Worm (Caenorhabditis elegans) whole organism, L4 larva: ENCODE results near the gene tsen-54.

Experiments used
- F26F4.8 ChIP-seq: fragments of 200-800 bp; sonication (Bioruptor generic); conservative IDR thresholded peaks from 2 replicates; pipeline ENCODE4 v1.3.6; 2022; ENCODE audit warnings: missing genetic modification characterization, missing compliant biosample characterization
- F49E8.2 ChIP-seq: sonication (generic microtip); optimal IDR thresholded peaks from 2 replicates; lab custom pipeline; 2016; ENCODE audit warnings: missing compliant biosample characterization, mild to moderate bottlenecking, missing genetic modification characterization, borderline replicate concordance
- Y105C5A.15 ChIP-seq: fragments of 200-800 bp; sonication (Bioruptor generic); IDR thresholded peaks from 2 replicates; pipeline ENCODE4 v1.3.6; 2022; ENCODE audit warnings: missing genetic modification characterization, missing compliant biosample characterization
- Y48G9A.11 ChIP-seq: fragments of 200-800 bp; sonication (Bioruptor generic); IDR thresholded peaks from 2 replicates; pipeline ENCODE4 v1.3.6; 2022; ENCODE audit warnings: missing genetic modification reagents, missing genetic modification characterization, missing compliant biosample characterization
- Y5F2A.4 ChIP-seq: fragments of 200-800 bp; sonication (Bioruptor generic); optimal IDR thresholded peaks from 2 replicates; lab custom pipeline; 2018; ENCODE audit warnings: mild to moderate bottlenecking, missing genetic modification characterization, missing compliant biosample characterization
- aha-1 ChIP-seq: fragments of 150-350 bp; peaks from one replicate; lab custom pipeline; 2014; ENCODE audit warnings: missing biosample characterization, missing genetic modification characterization
- ceh-20 ChIP-seq: fragments of 200-800 bp; sonication (Bioruptor generic); IDR thresholded peaks from 2 replicates; pipeline ENCODE4 v1.3.6; 2022; ENCODE audit warnings: missing genetic modification reagents, missing genetic modification characterization, missing compliant biosample characterization
- ceh-32 ChIP-seq: sonication (generic microtip); optimal IDR thresholded peaks from 2 replicates; lab custom pipeline; 2016; ENCODE audit warnings: mild to moderate bottlenecking, missing genetic modification characterization, missing compliant biosample characterization; ENCODE audit not compliant: poor library complexity
- ctbp-1 ChIP-seq: fragments of 200-800 bp; sonication (Bioruptor generic); IDR thresholded peaks from 2 replicates; pipeline ENCODE4 v1.3.6; 2022; ENCODE audit warnings: missing genetic modification reagents, missing genetic modification characterization, missing compliant biosample characterization
- daf-12 ChIP-seq: fragments of 150-350 bp; optimal IDR thresholded peaks from 2 replicates; lab custom pipeline; 2014; ENCODE audit warnings: missing biosample characterization, missing genetic modification reagents, missing genetic modification characterization
- daf-8 ChIP-seq: fragments of 200-800 bp; sonication (Bioruptor generic); IDR thresholded peaks from 2 replicates; pipeline ENCODE4 v1.3.6; 2022; ENCODE audit warnings: missing genetic modification characterization, missing compliant biosample characterization
- dmd-6 ChIP-seq: fragments of 200-800 bp; sonication (Bioruptor generic); IDR thresholded peaks from 2 replicates; pipeline ENCODE4 v1.3.6; 2022; ENCODE audit warnings: missing genetic modification reagents, missing genetic modification characterization, missing compliant biosample characterization
- dmd-8 ChIP-seq: fragments of 200-800 bp; sonication (Bioruptor generic); IDR thresholded peaks from 2 replicates; pipeline ENCODE4 v1.3.6; 2022; ENCODE audit warnings: missing genetic modification characterization, missing compliant biosample characterization
- dmd-9 ChIP-seq: fragments of 200-800 bp; sonication (Bioruptor generic); IDR thresholded peaks from 2 replicates; pipeline ENCODE4 v1.3.6; 2022; ENCODE audit warnings: missing genetic modification reagents, missing genetic modification characterization, missing compliant biosample characterization
- egl-27 ChIP-seq: sonication (generic microtip); optimal IDR thresholded peaks from 3 replicates; lab custom pipeline; 2017; ENCODE audit warnings: missing biosample characterization, missing genetic modification reagents, missing genetic modification characterization
- egl-43 ChIP-seq: fragments of 200-800 bp; sonication (Bioruptor generic); IDR thresholded peaks from 2 replicates; pipeline ENCODE4 v1.3.6; 2022; ENCODE audit warnings: missing genetic modification reagents, missing genetic modification characterization, missing compliant biosample characterization
- hlh-11 ChIP-seq: fragments of 200-800 bp; sonication (Bioruptor generic); optimal IDR thresholded peaks from 2 replicates; lab custom pipeline; 2018; ENCODE audit warnings: mild to moderate bottlenecking, missing genetic modification characterization, missing compliant biosample characterization
- hlh-30 ChIP-seq: sonication (generic microtip); optimal IDR thresholded peaks from 2 replicates; lab custom pipeline; 2017; ENCODE audit warnings: antibody characterized with exemption, mild to moderate bottlenecking, missing genetic modification characterization, missing compliant biosample characterization; ENCODE audit not compliant: insufficient read depth
- hmg-1.1 ChIP-seq: fragments of 200-800 bp; sonication (Bioruptor generic); IDR thresholded peaks from 2 replicates; pipeline ENCODE4 v1.3.6; 2022; ENCODE audit warnings: missing genetic modification reagents, missing genetic modification characterization, missing compliant biosample characterization
- lim-7 ChIP-seq: fragments of 200-800 bp; sonication (Bioruptor generic); IDR thresholded peaks from 2 replicates; pipeline ENCODE4 v1.3.6; 2022; ENCODE audit warnings: missing genetic modification characterization, missing compliant biosample characterization
- lin-15B ChIP-seq: fragments of 150-350 bp; sonication (generic microtip); optimal IDR thresholded peaks from 3 replicates; lab custom pipeline; 2014; ENCODE audit warnings: missing biosample characterization, missing genetic modification characterization
- lir-3 ChIP-seq: sonication (generic microtip); optimal IDR thresholded peaks from 2 replicates; lab custom pipeline; 2016; ENCODE audit warnings: mild to moderate bottlenecking, missing genetic modification characterization, missing compliant biosample characterization
- lsy-2 ChIP-seq, 2 experiments: fragments of 150-350 bp in 1 of 2; sonication (generic microtip) in 1 of 2; optimal IDR thresholded peaks; 2 replicates each; lab custom pipeline; 2014 to 2017; ENCODE audit warnings: missing biosample characterization in 2 of 2, missing genetic modification characterization in 2 of 2
- mdl-1 ChIP-seq, 2 experiments: fragments of 150-350 bp in 1 of 2; sonication (generic microtip) in 1 of 2; optimal IDR thresholded peaks; 2 replicates each; lab custom pipeline; 2014 to 2017; ENCODE audit warnings: missing biosample characterization in 2 of 2, missing genetic modification characterization in 2 of 2
- mdt-29 ChIP-seq: fragments of 200-800 bp; sonication (Bioruptor generic); IDR thresholded peaks from 2 replicates; pipeline ENCODE4 v1.3.6; 2022; ENCODE audit warnings: missing genetic modification reagents, missing genetic modification characterization, missing compliant biosample characterization
- mes-2 ChIP-seq: sonication (generic microtip); optimal IDR thresholded peaks from 2 replicates; lab custom pipeline; 2016; ENCODE audit warnings: missing genotype, mild to moderate bottlenecking, missing genetic modification characterization, missing compliant biosample characterization; ENCODE audit not compliant: poor library complexity, severe bottlenecking
- mxl-3 ChIP-seq: fragments of 200-800 bp; sonication (Bioruptor generic); optimal IDR thresholded peaks from 2 replicates; lab custom pipeline; 2018; ENCODE audit warnings: mild to moderate bottlenecking, missing genetic modification characterization, missing compliant biosample characterization
- nhr-10 ChIP-seq: fragments of 150-350 bp; optimal IDR thresholded peaks from 2 replicates; lab custom pipeline; 2014; ENCODE audit warnings: missing biosample characterization, missing genetic modification characterization
- php-3 ChIP-seq: fragments of 200-800 bp; sonication (Bioruptor generic); IDR thresholded peaks from 2 replicates; pipeline ENCODE4 v1.3.6; 2022; ENCODE audit warnings: missing genetic modification reagents, missing genetic modification characterization, missing compliant biosample characterization
- pqm-1 ChIP-seq: sonication (generic microtip); optimal IDR thresholded peaks from 2 replicates; lab custom pipeline; 2017; ENCODE audit warnings: missing biosample characterization, missing genetic modification characterization
- rbr-2 ChIP-seq: sonication (generic microtip); optimal IDR thresholded peaks from 2 replicates; lab custom pipeline; 2016; ENCODE audit warnings: missing genotype, missing genetic modification characterization, missing compliant biosample characterization
- saeg-2 ChIP-seq: fragments of 200-800 bp; sonication (Bioruptor generic); IDR thresholded peaks from 2 replicates; pipeline ENCODE4 v1.3.6; 2022; ENCODE audit warnings: missing genetic modification reagents, missing genetic modification characterization, missing compliant biosample characterization
- set-16 ChIP-seq: fragments of 200-800 bp; sonication (Bioruptor generic); IDR thresholded peaks from 2 replicates; pipeline ENCODE4 v1.3.6; 2022; ENCODE audit warnings: missing genetic modification reagents, missing genetic modification characterization, missing compliant biosample characterization
- snpc-1.2 ChIP-seq: fragments of 200-800 bp; sonication (Bioruptor generic); IDR thresholded peaks from 2 replicates; pipeline ENCODE4 v1.3.6; 2022; ENCODE audit warnings: missing genetic modification reagents, missing genetic modification characterization, missing compliant biosample characterization
- snpc-4 ChIP-seq: fragments of 150-350 bp; optimal IDR thresholded peaks from 2 replicates; lab custom pipeline; 2014; ENCODE audit warnings: missing biosample characterization, missing genetic modification characterization
- spr-1 ChIP-seq: sonication (generic microtip); optimal IDR thresholded peaks from 2 replicates; lab custom pipeline; 2016; ENCODE audit warnings: mild to moderate bottlenecking, missing genetic modification characterization, missing compliant biosample characterization
- tag-97 ChIP-seq: fragments of 200-800 bp; sonication (Bioruptor generic); IDR thresholded peaks from 2 replicates; pipeline ENCODE4 v1.3.6; 2022; ENCODE audit warnings: missing genetic modification characterization, missing compliant biosample characterization
- unc-39 ChIP-seq: sonication (generic microtip); optimal IDR thresholded peaks from 2 replicates; lab custom pipeline; 2017; ENCODE audit warnings: missing biosample characterization, missing genetic modification characterization
- vab-7 ChIP-seq: fragments of 200-800 bp; sonication (Bioruptor generic); IDR thresholded peaks from 2 replicates; pipeline ENCODE4 v1.3.6; 2022; ENCODE audit warnings: missing genetic modification reagents, missing genetic modification characterization, missing compliant biosample characterization
- zfp-2 ChIP-seq: sonication (generic microtip); optimal IDR thresholded peaks from 2 replicates; lab custom pipeline; 2016; ENCODE audit warnings: mild to moderate bottlenecking, missing genetic modification characterization, missing compliant biosample characterization
- zfp-3 ChIP-seq: fragments of 200-800 bp; sonication (Bioruptor generic); conservative IDR thresholded peaks from 2 replicates; pipeline ENCODE4 v1.3.6; 2022; ENCODE audit warnings: missing genetic modification reagents, missing genetic modification characterization, missing compliant biosample characterization
- ztf-11 ChIP-seq: fragments of 150-350 bp; optimal IDR thresholded peaks from 2 replicates; lab custom pipeline; 2014; ENCODE audit warnings: missing biosample characterization, missing genetic modification characterization

tsen-54 gene

ce11 chrIV:1905250-1905649 is 42.7 kb upstream of the tsen-54 start:
- no peak for TF ChIP-seq mdt-29
- no peak for TF ChIP-seq spr-1
- no peak for TF ChIP-seq dmd-6 (GFP tag; lab: Robert Waterston, UW)
- no peak for TF ChIP-seq vab-7 (GFP tag; lab: Robert Waterston, UW)
- no peak for TF ChIP-seq mes-2
- TF ChIP-seq snpc-4 (tag; lab: Kevin White, UChicago), result no peak
- no peak for TF ChIP-seq unc-39 (tag; lab: Kevin White, UChicago)
- no peak for TF ChIP-seq lir-3 (tag; lab: Kevin White, UChicago)
- no peak for TF ChIP-seq snpc-1.2 (GFP tag; lab: Robert Waterston, UW)
- no peak for TF ChIP-seq mxl-3
- TF ChIP-seq php-3 (GFP tag; lab: Robert Waterston, UW), result no peak
- TF ChIP-seq nhr-10 (tag; lab: Kevin White, UChicago), result no peak
- TF ChIP-seq zfp-3 (GFP tag; lab: Robert Waterston, UW), result no peak
- TF ChIP-seq Y48G9A.11 (GFP tag; lab: Robert Waterston, UW), result 0 out of 2 replicates have a peak, but pooled peaks have one; percentile 20
- no peak for TF ChIP-seq pqm-1
- 0 out of 2 replicates have a peak, but pooled peaks have one; percentile 32 for TF ChIP-seq lim-7 (GFP tag; lab: Robert Waterston, UW)
- TF ChIP-seq dmd-8 (GFP tag; lab: Robert Waterston, UW), result no peak
- TF ChIP-seq dmd-9 (GFP tag; lab: Robert Waterston, UW), result no peak
- no peak for TF ChIP-seq ctbp-1
- no peak for TF ChIP-seq daf-8 (GFP tag; lab: Robert Waterston, UW)
- TF ChIP-seq ceh-20 (GFP tag; lab: Robert Waterston, UW), result no peak
- peak; percentile 71 for TF ChIP-seq set-16 (GFP tag; lab: Robert Waterston, UW)
- no peak for TF ChIP-seq F26F4.8 (GFP tag; lab: Robert Waterston, UW)
- TF ChIP-seq lin-15B (tag; lab: Kevin White, UChicago), result no peak
- no peak for TF ChIP-seq tag-97

- TF ChIP-seq egl-43 (GFP tag; lab: Robert Waterston, UW) (peak; percentile 12; the same call in 1 of the 2 replicates), hmg-1.1 (peak; percentile 38; the same call in 1 of the 2 replicates), set-16 (GFP tag; lab: Robert Waterston, UW) (peak; percentile 78), pqm-1 (no peak), rbr-2 (peak; percentile 12), lim-7 (GFP tag; lab: Robert Waterston, UW) (no peak), hlh-11 (no peak), aha-1 (tag; lab: Kevin White, UChicago) (peak; percentile 81), mdl-1 (tag; optimal IDR thresholded peaks at IDR 0.05; lab: Kevin White, UChicago) (no peak), lsy-2 (tag; optimal IDR thresholded peaks at IDR 0.05; lab: Kevin White, UChicago) (peak in 1 of 2 experiments; percentile 1), saeg-2 (GFP tag; lab: Robert Waterston, UW) (no peak), snpc-1.2 (GFP tag; lab: Robert Waterston, UW) (no peak), ceh-32 (no peak), dmd-6 (GFP tag; lab: Robert Waterston, UW) (no peak), ztf-11 (tag; lab: Kevin White, UChicago) (no peak), hlh-30 (tag; lab: Kevin White, UChicago) (peak; percentile 80), mes-2 (no peak)
Observed at ce11 chrIV:1906697-1907096, 41.3 kb upstream of the tsen-54 start.

- no peak for TF ChIP-seq egl-27 (tag; lab: Kevin White, UChicago)
- TF ChIP-seq dmd-8 (GFP tag; lab: Robert Waterston, UW), result 0 out of 2 replicates have a peak, but pooled peaks have one; percentile 22
- no peak for TF ChIP-seq F49E8.2 (tag; lab: Kevin White, UChicago)
- peak; percentile 63 for TF ChIP-seq aha-1 (tag; lab: Kevin White, UChicago)
- TF ChIP-seq dmd-6 (GFP tag; lab: Robert Waterston, UW), result no peak
- no peak for TF ChIP-seq zfp-2
- no peak for TF ChIP-seq Y5F2A.4 (GFP tag; lab: Kevin White, UChicago)
- TF ChIP-seq mdl-1 (tag; optimal IDR thresholded peaks at IDR 0.05; lab: Kevin White, UChicago), result no peak
- no peak for TF ChIP-seq Y105C5A.15
- TF ChIP-seq lir-3 (tag; lab: Kevin White, UChicago), result no peak
- TF ChIP-seq daf-12, result no peak
Observed at ce11 chrIV:1908467-1908866, 39.5 kb upstream of the tsen-54 start.
